Fruit fly (Drosophila melanogaster) whole organism, embryonic: ENCODE results near the gene CG13670.

Experiments used
- CG10274 ChIP-seq: fragments of 200-800 bp; sonication (Bioruptor generic); optimal IDR thresholded peaks from 3 replicates; lab custom pipeline; 2017; ENCODE audit warnings: missing biosample characterization, mild to moderate bottlenecking, missing genetic modification characterization
- CG10654 ChIP-seq: fragments of 200-800 bp; sonication (Bioruptor generic); optimal IDR thresholded peaks from 2 replicates; lab custom pipeline; 2016; ENCODE audit warnings: missing biosample characterization, missing genetic modification characterization
- CG11723 ChIP-seq: fragments of 200-800 bp; sonication (Bioruptor generic); optimal IDR thresholded peaks from 2 replicates; lab custom pipeline; 2017; ENCODE audit warnings: missing biosample characterization, mild to moderate bottlenecking, missing genetic modification characterization
- CG13624 ChIP-seq: fragments of 200-800 bp; sonication (Bioruptor generic); optimal IDR thresholded peaks from 2 replicates; lab custom pipeline; 2016; ENCODE audit warnings: missing biosample characterization, missing genetic modification characterization
- CG14014 ChIP-seq: fragments of 200-800 bp; sonication (Bioruptor generic); IDR thresholded peaks from 2 replicates; pipeline ENCODE4 v1.3.6; 2022; ENCODE audit warnings: missing biosample characterization, missing genetic modification characterization
- CG14667 ChIP-seq: fragments of 200-800 bp; sonication (Bioruptor generic); IDR thresholded peaks from 2 replicates; pipeline ENCODE4 v1.3.6; 2022; ENCODE audit warnings: missing biosample characterization, missing genetic modification characterization
- CG15269 ChIP-seq: fragments of 200-800 bp; sonication (Bioruptor generic); optimal IDR thresholded peaks from 2 replicates; lab custom pipeline; 2018; ENCODE audit warnings: missing biosample characterization, mild to moderate bottlenecking, missing genetic modification characterization, moderate library complexity
- CG17361 ChIP-seq: fragments of 200-800 bp; sonication (Bioruptor generic); IDR thresholded peaks from 3 replicates; pipeline ENCODE4 v1.3.6; 2022; ENCODE audit warnings: missing biosample characterization, missing genetic modification characterization
- CG17612 ChIP-seq: fragments of 200-800 bp; sonication (Bioruptor generic); IDR thresholded peaks from 2 replicates; pipeline ENCODE4 v1.3.6; 2022; ENCODE audit warnings: missing biosample characterization, missing genetic modification characterization
- CG2120 ChIP-seq: fragments of 200-800 bp; sonication (Bioruptor generic); optimal IDR thresholded peaks from 3 replicates; lab custom pipeline; 2016; ENCODE audit warnings: missing biosample characterization, missing genetic modification characterization
- CG30431 ChIP-seq: fragments of 200-800 bp; sonication (Bioruptor generic); optimal IDR thresholded peaks from 2 replicates; lab custom pipeline; 2017; ENCODE audit warnings: missing biosample characterization, missing genetic modification characterization
- CG3995 ChIP-seq: fragments of 200-800 bp; sonication (Bioruptor generic); optimal IDR thresholded peaks from 3 replicates; lab custom pipeline; 2016; ENCODE audit warnings: missing biosample characterization, missing genetic modification characterization
- CG7357 ChIP-seq: fragments of 200-800 bp; sonication (Bioruptor generic); IDR thresholded peaks from 3 replicates; pipeline ENCODE4 v1.3.6; 2022; ENCODE audit warnings: missing biosample characterization, missing genetic modification characterization
- CG7963 ChIP-seq: fragments of 200-800 bp; sonication (Bioruptor generic); IDR thresholded peaks from 3 replicates; pipeline ENCODE4 v1.3.6; 2022; ENCODE audit warnings: missing biosample characterization, missing genetic modification characterization; ENCODE audit not compliant: partially characterized antibody
- CG8281 ChIP-seq: fragments of 200-800 bp; sonication (Bioruptor generic); optimal IDR thresholded peaks from 2 replicates; lab custom pipeline; 2018; ENCODE audit warnings: missing biosample characterization, mild to moderate bottlenecking, missing genetic modification characterization, moderate library complexity
- CG9215 ChIP-seq: fragments of 200-800 bp; sonication (Bioruptor generic); IDR thresholded peaks from 2 replicates; pipeline ENCODE4 v1.3.6; 2022; ENCODE audit warnings: missing biosample characterization, missing genetic modification characterization
- CG9609 ChIP-seq: fragments of 200-800 bp; sonication (Bioruptor generic); optimal IDR thresholded peaks from 3 replicates; lab custom pipeline; 2016; ENCODE audit warnings: missing biosample characterization, missing genetic modification characterization
- CG9727 ChIP-seq: fragments of 200-800 bp; sonication (Bioruptor generic); optimal IDR thresholded peaks from 3 replicates; lab custom pipeline; 2017; ENCODE audit warnings: missing biosample characterization, mild to moderate bottlenecking, missing genetic modification characterization
- Dll ChIP-seq: fragments of 200-800 bp; sonication (Bioruptor generic); IDR thresholded peaks from 4 replicates; pipeline ENCODE4 v1.3.6; 2022; ENCODE audit warnings: missing biosample characterization, missing genetic modification characterization; ENCODE audit not compliant: partially characterized antibody
- Ets65A ChIP-seq: fragments of 200-800 bp; sonication (Bioruptor generic); peaks from one replicate; lab custom pipeline; 2016; ENCODE audit warnings: missing biosample characterization, missing genetic modification characterization
- Fer1 ChIP-seq: fragments of 200-800 bp; sonication (Bioruptor generic); optimal IDR thresholded peaks from 2 replicates; lab custom pipeline; 2017; ENCODE audit warnings: missing biosample characterization, mild to moderate bottlenecking, missing genetic modification characterization
- HLH3B ChIP-seq: fragments of 200-800 bp; sonication (Bioruptor generic); IDR thresholded peaks from 2 replicates; pipeline ENCODE4 v1.3.6; 2022; ENCODE audit warnings: missing biosample characterization, missing genetic modification characterization
- NC2β ChIP-seq: fragments of 200-800 bp; sonication (Bioruptor generic); optimal IDR thresholded peaks from 2 replicates; lab custom pipeline; 2016; ENCODE audit warnings: missing biosample characterization, missing genetic modification characterization
- Nf-YB ChIP-seq: fragments of 200-800 bp; sonication (Bioruptor generic); optimal IDR thresholded peaks from 3 replicates; lab custom pipeline; 2019; ENCODE audit warnings: missing biosample characterization, mild to moderate bottlenecking, missing genetic modification characterization, moderate library complexity
- Nf-YC ChIP-seq: fragments of 200-800 bp; optimal IDR thresholded peaks from 3 replicates; lab custom pipeline; 2019; ENCODE audit warnings: missing biosample characterization, mild to moderate bottlenecking, missing genetic modification characterization, moderate library complexity
- Opbp ChIP-seq: fragments of 200-800 bp; sonication (Bioruptor generic); IDR thresholded peaks from 3 replicates; pipeline ENCODE4 v1.3.6; 2022; ENCODE audit warnings: missing biosample characterization, missing genetic modification characterization; ENCODE audit not compliant: partially characterized antibody
- PHDP ChIP-seq: fragments of 200-800 bp; sonication (Bioruptor generic); optimal IDR thresholded peaks from 3 replicates; lab custom pipeline; 2018; ENCODE audit warnings: missing biosample characterization, mild to moderate bottlenecking, missing genetic modification characterization, moderate library complexity
- Sry-β ChIP-seq: fragments of 200-800 bp; sonication (Bioruptor generic); optimal IDR thresholded peaks from 2 replicates; lab custom pipeline; 2018; ENCODE audit warnings: missing biosample characterization, mild to moderate bottlenecking, missing genetic modification characterization, moderate library complexity
- Usf ChIP-seq: fragments of 200-800 bp; sonication (Bioruptor generic); optimal IDR thresholded peaks from 2 replicates; lab custom pipeline; 2017; ENCODE audit warnings: missing genotype, missing biosample characterization, missing genetic modification characterization
- al ChIP-seq: fragments of 200-800 bp; sonication (Bioruptor generic); IDR thresholded peaks from 2 replicates; pipeline ENCODE4 v1.3.6; 2022; ENCODE audit warnings: missing biosample characterization, missing genetic modification characterization
- aop ChIP-seq: fragments of 200-800 bp; sonication (Bioruptor generic); IDR thresholded peaks from 2 replicates; pipeline ENCODE4 v1.3.6; 2022; ENCODE audit warnings: missing biosample characterization, missing genetic modification characterization
- bab2 ChIP-seq: fragments of 200-800 bp; sonication (Bioruptor generic); optimal IDR thresholded peaks from 2 replicates; lab custom pipeline; 2016; ENCODE audit warnings: missing biosample characterization, missing genetic modification characterization
- bcd ChIP-seq: fragments of 200-800 bp; sonication (Bioruptor generic); optimal IDR thresholded peaks from 2 replicates; lab custom pipeline; 2017; ENCODE audit warnings: missing biosample characterization, mild to moderate bottlenecking, missing genetic modification characterization
- crp ChIP-seq, 2 experiments: fragments of 200-800 bp; sonication (Bioruptor generic); optimal IDR thresholded peaks; 2 replicates in 1 of 2; 3 replicates in 1 of 2; lab custom pipeline; 2017; ENCODE audit warnings: missing biosample characterization in 2 of 2, missing genetic modification characterization in 2 of 2, mild to moderate bottlenecking in 1 of 2, moderate library complexity in 1 of 2
- disco-r ChIP-seq: fragments of 200-800 bp; sonication (Bioruptor generic); optimal IDR thresholded peaks from 2 replicates; lab custom pipeline; 2016; ENCODE audit warnings: missing biosample characterization, missing genetic modification characterization
- ems ChIP-seq: fragments of 200-800 bp; sonication (Bioruptor generic); optimal IDR thresholded peaks from 3 replicates; lab custom pipeline; 2016; ENCODE audit warnings: missing biosample characterization, missing genetic modification characterization
- eyg ChIP-seq: fragments of 200-800 bp; sonication (Bioruptor generic); optimal IDR thresholded peaks from 3 replicates; lab custom pipeline; 2016; ENCODE audit warnings: missing biosample characterization, missing genetic modification characterization
- ind ChIP-seq: fragments of 200-800 bp; sonication (Bioruptor generic); optimal IDR thresholded peaks from 3 replicates; lab custom pipeline; 2016; ENCODE audit warnings: missing biosample characterization, missing genetic modification characterization
- kay ChIP-seq: fragments of 200-800 bp; sonication (Bioruptor generic); optimal IDR thresholded peaks from 2 replicates; lab custom pipeline; 2016; ENCODE audit warnings: missing biosample characterization, missing genetic modification characterization
- lbe ChIP-seq: fragments of 200-800 bp; sonication (Bioruptor generic); optimal IDR thresholded peaks from 2 replicates; lab custom pipeline; 2016; ENCODE audit warnings: missing biosample characterization, mild to moderate bottlenecking, missing genetic modification characterization
- lilli ChIP-seq: fragments of 200-800 bp; sonication (Bioruptor generic); optimal IDR thresholded peaks from 3 replicates; lab custom pipeline; 2016; ENCODE audit warnings: missing biosample characterization, missing genetic modification characterization
- mirr ChIP-seq: fragments of 200-800 bp; sonication (Bioruptor generic); optimal IDR thresholded peaks from 3 replicates; lab custom pipeline; 2018; ENCODE audit warnings: missing biosample characterization, mild to moderate bottlenecking, missing genetic modification characterization
- phol ChIP-seq: fragments of 200-800 bp; sonication (Bioruptor generic); optimal IDR thresholded peaks from 3 replicates; lab custom pipeline; 2018; ENCODE audit warnings: missing biosample characterization, mild to moderate bottlenecking, missing genetic modification characterization, moderate library complexity
- ranshi ChIP-seq: fragments of 200-800 bp; sonication (Bioruptor generic); IDR thresholded peaks from 2 replicates; pipeline ENCODE4 v1.3.6; 2022; ENCODE audit warnings: missing biosample characterization, missing genetic modification characterization
- schlank ChIP-seq: fragments of 200-800 bp; sonication (Bioruptor generic); optimal IDR thresholded peaks from 2 replicates; lab custom pipeline; 2018; ENCODE audit warnings: missing biosample characterization, mild to moderate bottlenecking, missing genetic modification characterization
- scrt ChIP-seq: fragments of 200-800 bp; sonication (Bioruptor generic); optimal IDR thresholded peaks from 2 replicates; lab custom pipeline; 2018; ENCODE audit warnings: missing biosample characterization, mild to moderate bottlenecking, missing genetic modification characterization, moderate library complexity
- sisA ChIP-seq: fragments of 200-800 bp; sonication (Bioruptor generic); IDR thresholded peaks from 2 replicates; pipeline ENCODE4 v1.3.6; 2022; ENCODE audit warnings: missing biosample characterization, missing genetic modification characterization
- slou ChIP-seq: fragments of 200-800 bp; sonication (Bioruptor generic); optimal IDR thresholded peaks from 3 replicates; lab custom pipeline; 2016; ENCODE audit warnings: missing biosample characterization, missing genetic modification characterization
- tup ChIP-seq: fragments of 200-800 bp; sonication (Bioruptor generic); optimal IDR thresholded peaks from 2 replicates; lab custom pipeline; 2016; ENCODE audit warnings: missing biosample characterization, mild to moderate bottlenecking, missing genetic modification characterization, moderate library complexity

Gene CG13670

dm6 chr3L:8346100-8346980, 25.8 kb downstream of the CG13670 start, which contains the start of the genes CG7182 and GAPcenA (continued):
- peak; percentile 76 for TF ChIP-seq CG15269 (tag; lab: Kevin White, UChicago)
- TF ChIP-seq CG17612 (GFP tag; lab: Robert Waterston, UW): no peak
- TF ChIP-seq lbe: peak; percentile 76
- no peak for TF ChIP-seq Opbp
- TF ChIP-seq ems (GFP tag; lab: Kevin White, UChicago): peak; percentile 29
- TF ChIP-seq ranshi (GFP tag; lab: Robert Waterston, UW): peak; percentile 36; the same call in 1 of the 2 replicates
- TF ChIP-seq Nf-YB (GFP tag; lab: Kevin White, UChicago): peak; percentile 57
- TF ChIP-seq CG8281: peak; percentile 43
- TF ChIP-seq Ets65A: peak; percentile 95
- TF ChIP-seq CG10274 (GFP tag; lab: Kevin White, UChicago): peak; percentile 2
- peak; percentile 31 for TF ChIP-seq CG3995 (GFP tag; lab: Kevin White, UChicago)
- TF ChIP-seq CG30431 (GFP tag; lab: Kevin White, UChicago): no peak
- TF ChIP-seq CG14014 (GFP tag; lab: Robert Waterston, UW): no peak
- TF ChIP-seq HLH3B (GFP tag; lab: Robert Waterston, UW): peak; percentile 54; the same call in 1 of the 2 replicates
- peak; percentile 70 for TF ChIP-seq CG2120 (GFP tag; lab: Kevin White, UChicago)
- TF ChIP-seq CG7357 (GFP tag; lab: Robert Waterston, UW): no peak
- peak; percentile 16 for TF ChIP-seq CG9609
- peak; percentile 49 for TF ChIP-seq Fer1
- TF ChIP-seq Usf (GFP tag; lab: Kevin White, UChicago): peak; percentile 27
- peak; percentile 61 for TF ChIP-seq lilli (GFP tag; lab: Kevin White, UChicago)
- TF ChIP-seq CG13624 (GFP tag; lab: Kevin White, UChicago): peak; percentile 19
- no peak for TF ChIP-seq tup (GFP tag; lab: Kevin White, UChicago)
- peak; percentile 47; the same call in 1 of the 3 replicates for TF ChIP-seq CG7963 (GFP tag; lab: Robert Waterston, UW)
- TF ChIP-seq kay (GFP tag; lab: Kevin White, UChicago): peak; percentile 33
- peak; percentile 65 for TF ChIP-seq al (GFP tag; lab: Robert Waterston, UW)
- TF ChIP-seq scrt (GFP tag; lab: Kevin White, UChicago): peak; percentile 48
- TF ChIP-seq CG14667 (GFP tag; lab: Robert Waterston, UW): no peak
- peak; percentile 77 for TF ChIP-seq phol (tag; lab: Kevin White, UChicago)
- TF ChIP-seq CG9215 (GFP tag; lab: Robert Waterston, UW): peak; percentile 60
- TF ChIP-seq schlank (tag; lab: Kevin White, UChicago): peak; percentile 35
- peak; percentile 71 for TF ChIP-seq ind (GFP tag; lab: Kevin White, UChicago)
- TF ChIP-seq Sry-β (GFP tag; lab: Kevin White, UChicago): no peak
- peak; percentile 61 for TF ChIP-seq CG10654
- TF ChIP-seq Dll (GFP tag; lab: Robert Waterston, UW): peak; percentile 72
- TF ChIP-seq aop (GFP tag; lab: Robert Waterston, UW): no peak
- TF ChIP-seq mirr (GFP tag; lab: Kevin White, UChicago): peak; percentile 36
- TF ChIP-seq Nf-YC (tag; lab: Kevin White, UChicago): peak; percentile 77
- no peak for TF ChIP-seq disco-r (GFP tag; lab: Kevin White, UChicago)
- peak; percentile 16 for TF ChIP-seq slou
- peak; percentile 58 for TF ChIP-seq sisA
- peak; percentile 2 for TF ChIP-seq NC2β (GFP tag; lab: Kevin White, UChicago)
- TF ChIP-seq crp (GFP tag; optimal IDR thresholded peaks at IDR 0.05; lab: Kevin White, UChicago): peak in 1 of 2 experiments; percentile 80
- no peak for TF ChIP-seq eyg (GFP tag; lab: Kevin White, UChicago)
- peak; percentile 34 for TF ChIP-seq CG11723
- peak; percentile 68 for TF ChIP-seq bcd (GFP tag; lab: Kevin White, UChicago)
- peak; percentile 67 for TF ChIP-seq CG9727 (GFP tag; lab: Kevin White, UChicago)
- TF ChIP-seq CG17361: no peak; the same call in none of the 3 replicates
- peak; percentile 74 for TF ChIP-seq PHDP (tag; lab: Kevin White, UChicago)
- TF ChIP-seq bab2 (GFP tag; lab: Kevin White, UChicago): peak; percentile 7
